Worm (Caenorhabditis elegans) whole organism, late embryonic: ENCODE data around the gene tps-2.

Experiments used
- Y22D7AL.16 ChIP-seq: sonication (generic microtip); optimal IDR thresholded peaks from 2 replicates; lab custom pipeline; 2016; ENCODE audit warnings: missing genetic modification characterization, missing compliant biosample characterization
- ahr-1 ChIP-seq: sonication (generic microtip); optimal IDR thresholded peaks from 2 replicates; lab custom pipeline; 2016; ENCODE audit warnings: missing genetic modification characterization, missing compliant biosample characterization
- ama-1 ChIP-seq: fragments of 150-350 bp; optimal IDR thresholded peaks from 2 replicates; lab custom pipeline; 2014
- dmd-4 ChIP-seq: sonication (generic microtip); optimal IDR thresholded peaks from 2 replicates; lab custom pipeline; 2016; ENCODE audit warnings: borderline replicate concordance, missing genetic modification characterization, missing compliant biosample characterization
- fkh-10 ChIP-seq: fragments of 150-350 bp; optimal IDR thresholded peaks from 2 replicates; lab custom pipeline; 2014; ENCODE audit warnings: missing biosample characterization, missing genetic modification reagents, missing genetic modification characterization
- hlh-30 ChIP-seq: sonication (generic microtip); optimal IDR thresholded peaks from 2 replicates; lab custom pipeline; 2017; ENCODE audit warnings: antibody characterized with exemption, missing genetic modification characterization, missing compliant biosample characterization; ENCODE audit not compliant: insufficient read depth
- lin-11 ChIP-seq: fragments of 200-800 bp; sonication (Bioruptor generic); optimal IDR thresholded peaks from 2 replicates; lab custom pipeline; 2018; ENCODE audit warnings: mild to moderate bottlenecking, missing genetic modification characterization, missing compliant biosample characterization
- nfya-1 ChIP-seq: sonication (generic microtip); optimal IDR thresholded peaks from 2 replicates; lab custom pipeline; 2017; ENCODE audit warnings: missing genetic modification characterization, mild to moderate bottlenecking, missing compliant biosample characterization, antibody characterized with exemption, moderate library complexity
- pha-2 ChIP-seq: sonication (generic microtip); optimal IDR thresholded peaks from 2 replicates; lab custom pipeline; 2017; ENCODE audit warnings: mild to moderate bottlenecking, missing genetic modification characterization, missing compliant biosample characterization
- rnt-1 ChIP-seq: sonication (generic microtip); optimal IDR thresholded peaks from 2 replicates; lab custom pipeline; 2016; ENCODE audit warnings: missing genetic modification characterization, missing compliant biosample characterization
- sdc-2 ChIP-seq: sonication (generic microtip); optimal IDR thresholded peaks from 2 replicates; lab custom pipeline; 2016; ENCODE audit warnings: missing genotype, missing genetic modification characterization, missing compliant biosample characterization
- tbx-2 ChIP-seq: sonication (generic microtip); optimal IDR thresholded peaks from 2 replicates; lab custom pipeline; 2016; ENCODE audit warnings: missing genetic modification characterization, missing compliant biosample characterization
- ttx-3 ChIP-seq: sonication (generic microtip); optimal IDR thresholded peaks from 2 replicates; lab custom pipeline; 2016; ENCODE audit warnings: missing genetic modification reagents, missing genetic modification characterization, missing compliant biosample characterization
- unc-3 ChIP-seq, 2 experiments: fragments of 200-800 bp in 1 of 2; sonication (Bioruptor generic) in 1 of 2; sonication (generic microtip) in 1 of 2; conservative IDR thresholded peaks in 1 of 2; optimal IDR thresholded peaks in 1 of 2; 2 replicates each; pipeline versions ENCODE4 v1.3.6 to Lab custom; 2016 to 2022; ENCODE audit warnings: missing compliant biosample characterization in 2 of 2, missing genetic modification characterization in 2 of 2, missing genetic modification reagents in 1 of 2

DNA sequence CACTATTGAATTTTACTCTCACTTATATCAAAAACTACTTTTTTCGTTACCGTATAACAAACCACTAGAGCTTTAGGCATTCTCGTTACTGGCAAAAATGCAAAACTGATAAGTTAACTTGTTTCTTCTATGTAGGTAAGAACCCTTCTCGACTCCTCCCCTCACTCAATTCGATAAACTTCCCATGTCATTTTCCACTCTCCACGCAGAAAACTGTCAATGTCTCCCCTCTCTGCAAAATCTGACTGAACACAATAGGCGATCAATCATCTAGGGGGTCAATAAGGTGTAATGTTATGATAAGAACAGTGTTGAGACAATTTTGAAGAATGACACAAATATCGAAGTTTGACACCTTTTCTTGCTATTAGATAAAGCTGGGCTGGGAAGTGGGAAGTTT lies 18.1 kb downstream of the tps-2 start:
- no peak for TF ChIP-seq tbx-2 (tag; lab: Kevin White, UChicago)
- TF ChIP-seq ama-1 (lab: Kevin White, UChicago): no peak
- no peak for TF ChIP-seq unc-3 (GFP tag; conservative IDR thresholded peaks at IDR 0.05; lab: Robert Waterston, UW)
- no peak for TF ChIP-seq unc-3 (tag; optimal IDR thresholded peaks at IDR 0.05; lab: Kevin White, UChicago)
- TF ChIP-seq ttx-3: no peak
- no peak for TF ChIP-seq pha-2
- TF ChIP-seq ahr-1: no peak
- no peak for TF ChIP-seq sdc-2 (tag; lab: Kevin White, UChicago)
- no peak for TF ChIP-seq hlh-30
- no peak for TF ChIP-seq dmd-4 (tag; lab: Kevin White, UChicago)
- TF ChIP-seq fkh-10 (GFP tag; lab: Kevin White, UChicago): no peak
- TF ChIP-seq Y22D7AL.16 (tag; lab: Kevin White, UChicago): no peak
- TF ChIP-seq nfya-1: no peak
- no peak for TF ChIP-seq lin-11 (tag; lab: Kevin White, UChicago)
- TF ChIP-seq rnt-1: no peak
